Worm (Caenorhabditis elegans) whole organism, L3 larva: ENCODE results near the gene F13H6.5.

Source experiments
- ZK546.5 ChIP-seq: sonication (generic microtip); optimal IDR thresholded peaks from 2 replicates; lab custom pipeline; 2017; ENCODE audit warnings: missing biosample characterization, missing genetic modification characterization
- ama-1 ChIP-seq: fragments of 150-350 bp; optimal IDR thresholded peaks from 2 replicates; lab custom pipeline; 2018
- ceh-16 ChIP-seq: sonication (generic microtip); optimal IDR thresholded peaks from 2 replicates; lab custom pipeline; 2017; ENCODE audit warnings: missing biosample characterization, missing genetic modification characterization
- ceh-28 ChIP-seq: fragments of 150-350 bp; optimal IDR thresholded peaks from 2 replicates; lab custom pipeline; 2014; ENCODE audit warnings: missing biosample characterization, missing genetic modification reagents, missing genetic modification characterization
- ceh-82 ChIP-seq: fragments of 150-350 bp; optimal IDR thresholded peaks from 2 replicates; lab custom pipeline; 2014; ENCODE audit warnings: missing biosample characterization, missing genetic modification characterization
- ceh-9 ChIP-seq: sonication (generic microtip); optimal IDR thresholded peaks from 2 replicates; lab custom pipeline; 2018; ENCODE audit warnings: missing biosample characterization, missing genetic modification characterization
- daf-12 ChIP-seq: fragments of 150-350 bp; optimal IDR thresholded peaks from 2 replicates; lab custom pipeline; 2014; ENCODE audit warnings: missing biosample characterization, missing genetic modification reagents, missing genetic modification characterization
- egl-27 ChIP-seq: sonication (generic microtip); optimal IDR thresholded peaks from 4 replicates; lab custom pipeline; 2017; ENCODE audit warnings: missing biosample characterization, missing genetic modification reagents, missing genetic modification characterization
- egl-5 ChIP-seq: fragments of 150-350 bp; optimal IDR thresholded peaks from 2 replicates; lab custom pipeline; 2017; ENCODE audit warnings: missing biosample characterization, missing genetic modification reagents, missing genetic modification characterization, inconsistent platforms
- elt-1 ChIP-seq: fragments of 150-350 bp; optimal IDR thresholded peaks from 2 replicates; lab custom pipeline; 2014; ENCODE audit warnings: missing biosample characterization, missing genetic modification characterization
- elt-2 ChIP-seq: sonication (generic microtip); optimal IDR thresholded peaks from 2 replicates; lab custom pipeline; 2016; ENCODE audit warnings: missing genetic modification reagents, mild to moderate bottlenecking, missing genetic modification characterization, missing compliant biosample characterization
- eor-1 ChIP-seq, 2 experiments: fragments of 150-350 bp; optimal IDR thresholded peaks; 2 replicates each; lab custom pipeline; 2014 to 2018; ENCODE audit warnings: missing biosample characterization in 2 of 2, missing genetic modification characterization in 2 of 2
- fkh-10 ChIP-seq: sonication (generic microtip); optimal IDR thresholded peaks from 2 replicates; lab custom pipeline; 2017; ENCODE audit warnings: missing biosample characterization, missing genetic modification reagents, missing genetic modification characterization
- fkh-2 ChIP-seq: fragments of 150-350 bp; optimal IDR thresholded peaks from 2 replicates; lab custom pipeline; 2014; ENCODE audit warnings: missing biosample characterization, missing genetic modification reagents, missing genetic modification characterization
- fos-1 ChIP-seq: fragments of 150-350 bp; optimal IDR thresholded peaks from 2 replicates; lab custom pipeline; 2014; ENCODE audit warnings: missing biosample characterization, missing genetic modification characterization
- jun-1 ChIP-seq: fragments of 150-350 bp; optimal IDR thresholded peaks from 2 replicates; lab custom pipeline; 2014; ENCODE audit warnings: missing biosample characterization, missing genetic modification reagents, missing genetic modification characterization
- lin-15B ChIP-seq: fragments of 150-350 bp; optimal IDR thresholded peaks from 2 replicates; lab custom pipeline; 2014; ENCODE audit warnings: missing biosample characterization, missing genetic modification characterization
- lin-39 ChIP-seq: fragments of 150-350 bp; optimal IDR thresholded peaks from 2 replicates; lab custom pipeline; 2018; ENCODE audit warnings: missing biosample characterization, missing genetic modification reagents, missing genetic modification characterization
- lsy-12 ChIP-seq: sonication (generic microtip); optimal IDR thresholded peaks from 2 replicates; lab custom pipeline; 2016; ENCODE audit warnings: mild to moderate bottlenecking, missing genetic modification characterization, missing compliant biosample characterization
- mdl-1 ChIP-seq: fragments of 150-350 bp; optimal IDR thresholded peaks from 2 replicates; lab custom pipeline; 2014; ENCODE audit warnings: missing biosample characterization, missing genetic modification characterization
- mml-1 ChIP-seq: fragments of 150-350 bp; sonication (generic microtip); optimal IDR thresholded peaks from 3 replicates; lab custom pipeline; 2014; ENCODE audit warnings: missing biosample characterization, missing genetic modification characterization
- nhr-11 ChIP-seq: fragments of 150-350 bp; optimal IDR thresholded peaks from 2 replicates; lab custom pipeline; 2014; ENCODE audit warnings: missing biosample characterization, missing genetic modification characterization
- nhr-12 ChIP-seq: fragments of 150-350 bp; optimal IDR thresholded peaks from 2 replicates; lab custom pipeline; 2014; ENCODE audit warnings: missing biosample characterization, missing genetic modification characterization
- nhr-23 ChIP-seq: fragments of 150-350 bp; optimal IDR thresholded peaks from 2 replicates; lab custom pipeline; 2014; ENCODE audit warnings: missing biosample characterization, missing genetic modification reagents, missing genetic modification characterization
- nhr-237 ChIP-seq: fragments of 150-350 bp; optimal IDR thresholded peaks from 2 replicates; lab custom pipeline; 2014; ENCODE audit warnings: missing biosample characterization, missing genetic modification characterization
- nhr-25 ChIP-seq: sonication (generic microtip); optimal IDR thresholded peaks from 2 replicates; lab custom pipeline; 2017; ENCODE audit warnings: missing biosample characterization, missing genetic modification characterization
- nhr-28 ChIP-seq: fragments of 150-350 bp; optimal IDR thresholded peaks from 2 replicates; lab custom pipeline; 2014; ENCODE audit warnings: missing biosample characterization, missing genetic modification characterization
- nhr-76 ChIP-seq: fragments of 150-350 bp; sonication (generic microtip); optimal IDR thresholded peaks from 5 replicates; lab custom pipeline; 2014; ENCODE audit warnings: missing biosample characterization, missing genetic modification characterization
- pha-4 ChIP-seq: fragments of 150-350 bp; optimal IDR thresholded peaks from 2 replicates; lab custom pipeline; 2014; ENCODE audit warnings: missing biosample characterization, missing genetic modification reagents, missing genetic modification characterization
- pqm-1 ChIP-seq: fragments of 150-350 bp; optimal IDR thresholded peaks from 2 replicates; lab custom pipeline; 2017; ENCODE audit warnings: missing biosample characterization, missing genetic modification characterization, inconsistent platforms
- unc-39 ChIP-seq: sonication (generic microtip); optimal IDR thresholded peaks from 4 replicates; lab custom pipeline; 2017; ENCODE audit warnings: missing biosample characterization, missing genetic modification characterization
- ztf-4 ChIP-seq: fragments of 150-350 bp; optimal IDR thresholded peaks from 2 replicates; lab custom pipeline; 2014; ENCODE audit warnings: missing biosample characterization, missing genetic modification characterization

Gene F13H6.5

DNA sequence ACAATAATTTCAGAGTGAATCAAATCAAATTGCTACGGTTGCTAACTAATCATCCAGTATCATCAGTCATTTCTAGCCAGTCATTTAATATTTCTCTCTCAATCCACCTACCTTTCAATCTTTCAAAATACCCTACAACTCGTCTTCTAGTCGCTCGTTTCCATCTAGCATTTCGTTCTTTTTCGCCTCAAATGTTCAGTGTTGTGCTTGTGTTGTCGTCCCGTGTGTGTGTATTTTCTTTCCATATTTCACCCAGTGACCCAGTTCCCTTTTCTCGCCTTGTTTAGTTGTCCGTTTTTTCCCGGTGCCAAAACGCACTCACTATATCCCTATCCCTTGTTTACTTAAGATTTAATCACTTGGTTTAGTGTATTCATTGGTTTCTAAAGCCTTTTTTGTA is 13.1 kb downstream of the F13H6.5 start:
- TF ChIP-seq elt-1 (no peak), ZK546.5 (no peak), nhr-76 (tag; lab: Kevin White, UChicago) (no peak), nhr-23 (tag; lab: Kevin White, UChicago) (no peak), pha-4 (peak; percentile 6)

DNA sequence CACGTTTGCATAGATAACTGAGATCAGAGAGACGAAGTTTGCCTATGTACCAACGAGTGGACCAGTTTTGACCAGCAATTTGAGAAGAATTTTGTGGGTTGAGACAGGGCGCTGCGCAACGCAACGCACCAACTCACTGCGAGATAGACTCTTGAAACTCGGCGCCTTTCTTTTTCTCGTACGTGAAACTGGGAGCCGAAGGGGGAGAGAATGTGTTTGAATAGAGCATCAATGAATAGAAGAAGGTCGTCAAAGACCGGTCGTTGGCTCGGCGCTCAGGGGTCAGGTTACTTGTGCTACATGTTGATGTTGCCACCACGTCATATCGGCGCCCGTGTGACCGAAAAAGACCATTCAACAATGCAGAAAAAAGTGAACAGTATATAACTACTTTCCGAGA is 15.2 kb downstream of the F13H6.5 start:
- TF ChIP-seq nhr-25 (tag; lab: Kevin White, UChicago): no peak
- no peak for TF ChIP-seq ZK546.5
- TF ChIP-seq nhr-12: no peak
- TF ChIP-seq lin-39 (tag; lab: Kevin White, UChicago): no peak
- TF ChIP-seq pha-4: peak; percentile 83

DNA sequence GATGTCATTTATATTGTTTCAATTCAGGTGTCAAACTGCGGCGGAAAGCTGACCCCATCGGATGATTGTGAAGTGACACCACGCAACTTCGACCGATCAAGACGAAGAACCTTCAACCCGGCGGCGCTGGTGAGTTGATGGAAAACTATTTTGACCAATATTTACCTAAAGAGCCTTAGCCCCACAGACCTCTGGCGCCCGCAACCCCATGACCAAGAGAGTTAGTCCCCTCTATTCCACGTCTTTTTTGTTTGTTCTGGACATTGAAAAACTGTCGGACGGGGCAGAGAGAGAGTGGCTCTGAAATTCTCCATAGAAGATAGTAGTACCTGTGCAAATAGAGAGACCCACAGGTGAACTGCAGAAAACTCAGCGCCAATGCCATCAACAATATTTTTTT is 16.0 kb downstream of the F13H6.5 start:
- TF ChIP-seq pha-4 (peak; percentile 80), fkh-2 (tag; lab: Kevin White, UChicago) (no peak), lin-39 (tag; lab: Kevin White, UChicago) (no peak), fkh-10 (no peak)

DNA sequence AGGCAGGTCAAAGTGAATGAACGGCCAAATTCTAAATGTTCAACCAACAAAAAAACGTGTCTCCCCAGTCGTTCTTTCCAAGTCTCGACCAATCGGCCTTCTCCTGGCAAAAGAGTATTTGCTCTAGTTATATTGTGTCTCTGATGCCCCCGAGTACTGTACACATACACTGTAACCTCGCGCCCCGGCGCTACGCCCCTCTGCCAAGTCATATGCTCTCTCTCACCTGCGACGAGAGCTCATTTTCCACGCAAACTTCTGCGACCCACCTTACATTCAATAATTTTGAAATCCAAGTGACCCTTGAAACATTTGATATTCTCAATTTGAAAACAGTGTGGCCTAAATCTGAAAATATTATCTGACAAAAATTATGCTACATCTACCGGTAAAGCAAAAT is 17.5 kb downstream of the F13H6.5 start:
- no peak for TF ChIP-seq jun-1 (tag; lab: Kevin White, UChicago)
- no peak for TF ChIP-seq ceh-28 (tag; lab: Kevin White, UChicago)
- TF ChIP-seq egl-5: no peak
- TF ChIP-seq nhr-28 (tag; lab: Kevin White, UChicago): no peak
- TF ChIP-seq pha-4: peak; percentile 74
- TF ChIP-seq elt-2: no peak
- no peak for TF ChIP-seq daf-12
- TF ChIP-seq unc-39: no peak
- TF ChIP-seq fkh-10: no peak

DNA sequence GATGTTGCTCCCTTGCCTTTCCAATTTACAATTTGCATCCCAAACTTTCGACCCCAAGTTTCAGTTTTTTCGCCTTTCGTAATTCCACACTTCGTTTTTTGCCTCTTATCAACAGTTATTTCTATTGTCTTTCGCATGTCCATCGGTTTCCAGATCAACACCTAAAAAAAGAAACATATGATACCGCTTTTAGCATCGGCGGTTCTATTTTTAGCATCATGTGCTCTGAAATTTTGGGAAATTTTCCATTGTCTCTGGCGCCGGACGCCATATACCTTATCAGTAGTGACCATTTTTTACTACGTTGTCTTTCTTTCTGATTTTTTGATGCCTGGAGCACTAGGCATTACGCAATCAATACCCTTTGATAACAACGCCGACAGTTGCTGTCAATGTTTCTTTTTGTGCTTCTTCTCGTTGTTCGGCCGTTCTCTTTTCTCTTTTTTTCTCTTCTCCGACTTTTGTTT is 18.7 kb downstream of the F13H6.5 start, which contains the start of gene bcl-11:
bcl-11 (plus strand) TSS at position 51 of the 467 bp plus-strand sequence.
- TF ChIP-seq pqm-1 (tag; lab: Kevin White, UChicago): peak; percentile 90
- TF ChIP-seq fos-1 (tag; lab: Kevin White, UChicago): no peak
- TF ChIP-seq nhr-11 (tag; lab: Kevin White, UChicago): no peak
- no peak for TF ChIP-seq nhr-12
- no peak for TF ChIP-seq ztf-4 (tag; lab: Kevin White, UChicago)
- TF ChIP-seq ZK546.5: no peak
- TF ChIP-seq unc-39: no peak
- TF ChIP-seq mdl-1 (tag; lab: Kevin White, UChicago): no peak
- no peak for TF ChIP-seq eor-1 (tag; optimal IDR thresholded peaks at IDR 0.05; lab: Kevin White, UChicago)
- no peak for TF ChIP-seq lin-15B
- TF ChIP-seq elt-2: peak; percentile 94
- peak; percentile 19 for TF ChIP-seq pha-4
- TF ChIP-seq mml-1 (tag; lab: Kevin White, UChicago): no peak
- TF ChIP-seq jun-1 (tag; lab: Kevin White, UChicago): peak; percentile 13
- TF ChIP-seq nhr-237 (tag; lab: Kevin White, UChicago): no peak
- TF ChIP-seq ama-1 (lab: Kevin White, UChicago): no peak
- TF ChIP-seq egl-5: no peak
- no peak for TF ChIP-seq egl-27
- TF ChIP-seq ceh-9 (tag; lab: Kevin White, UChicago): no peak
- TF ChIP-seq fkh-10: no peak
- no peak for TF ChIP-seq lsy-12 (tag; lab: Kevin White, UChicago)
- TF ChIP-seq fkh-2 (tag; lab: Kevin White, UChicago): no peak
- no peak for TF ChIP-seq ceh-16 (tag; lab: Kevin White, UChicago)

DNA sequence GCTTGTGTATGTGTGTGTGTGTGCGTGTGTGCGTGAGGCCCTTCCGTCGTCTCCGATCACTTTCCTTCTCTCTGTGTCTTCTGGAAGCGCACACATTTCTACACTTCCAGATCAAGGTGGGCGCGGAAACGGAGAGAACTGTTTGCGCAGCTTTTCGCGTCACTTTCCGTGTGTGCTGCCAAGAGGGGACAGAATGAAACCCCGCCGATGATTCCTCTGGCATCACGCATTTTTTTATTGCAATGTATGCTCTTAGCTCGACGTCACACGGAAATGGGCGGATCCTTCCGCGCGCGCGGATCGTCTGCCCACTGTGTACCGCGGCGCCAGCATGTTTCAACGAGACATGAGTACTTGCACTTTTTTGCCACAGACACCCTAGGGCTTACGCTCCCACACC is 19.3 kb downstream of the F13H6.5 start:
- peak; percentile 7 for TF ChIP-seq pha-4
- no peak for TF ChIP-seq mml-1 (tag; lab: Kevin White, UChicago)

DNA sequence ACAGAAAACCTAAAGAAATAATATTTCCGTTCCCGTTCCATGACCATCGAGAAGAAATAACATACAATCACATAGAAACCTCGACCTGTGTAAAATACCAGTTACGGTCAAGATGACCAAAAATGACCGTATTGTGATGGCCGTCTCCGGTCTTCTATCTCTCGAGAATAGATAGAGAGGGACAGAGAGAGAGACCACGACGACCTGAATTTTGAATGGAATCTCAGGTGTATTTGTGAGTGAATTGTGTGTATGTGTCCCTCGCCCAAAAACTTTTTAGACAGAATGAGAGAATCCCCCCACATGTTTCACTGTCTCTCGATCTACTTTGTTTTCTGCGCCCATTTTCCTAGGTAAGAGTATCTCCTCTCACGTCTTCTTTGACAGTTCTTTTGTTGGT is 20.0 kb downstream of the F13H6.5 start:
- TF ChIP-seq elt-1 (no peak), mml-1 (tag; lab: Kevin White, UChicago) (no peak), unc-39 (no peak), elt-2 (no peak), ceh-28 (tag; lab: Kevin White, UChicago) (no peak), ceh-82 (tag; lab: Kevin White, UChicago) (no peak), nhr-23 (tag; lab: Kevin White, UChicago) (peak; percentile 28)
